Fruit fly (Drosophila melanogaster): ENCODE results near the gene CG1503.
A peak's percentile ranks its signal among the peaks of the same experiment; 100 is the strongest.

The CG1503 gene

dm6 chrX:21116864-21117464 is 10.8 kb upstream of the CG1503 start, which contains the start of the genes unc and CG15445:
Gene unc, minus strand, starts transcription at chrX:21116914.
Gene CG15445, plus strand, starts transcription at chrX:21117159.
- TF ChIP-seq CG33017 (tag; optimal IDR thresholded peaks at IDR 0.05) = no peak
- peak; percentile 73 for TF ChIP-seq Mnt (GFP tag; optimal IDR thresholded peaks at IDR 0.05)
- TF ChIP-seq pad (GFP tag; optimal IDR thresholded peaks at IDR 0.05) = peak; percentile 3
- peak; percentile 21 for TF ChIP-seq CG1620 (GFP tag; optimal IDR thresholded peaks at IDR 0.05)
- peak; percentile 63 for TF ChIP-seq bab1 (GFP tag; optimal IDR thresholded peaks at IDR 0.05)
- peak; percentile 31 for TF ChIP-seq ovo (GFP tag; optimal IDR thresholded peaks at IDR 0.05)
- no peak for TF ChIP-seq CG12768 (GFP tag; optimal IDR thresholded peaks at IDR 0.05)

- TF ChIP-seq CG7045 (GFP tag; optimal IDR thresholded peaks at IDR 0.05) = no peak
- TF ChIP-seq CG5204 (GFP tag; optimal IDR thresholded peaks at IDR 0.05) = no peak
- no peak for TF ChIP-seq CG33017 (tag; optimal IDR thresholded peaks at IDR 0.05)
- TF ChIP-seq Crg-1 (GFP tag; optimal IDR thresholded peaks at IDR 0.05) = no peak
- TF ChIP-seq cic (GFP tag; optimal IDR thresholded peaks at IDR 0.05) = no peak
Observed at dm6 chrX:21102106-21102505, 4.1 kb downstream of the CG1503 start, which contains the start of gene CG15446. Gene CG15446, minus strand, starts transcription at chrX:21102206.

DNA sequence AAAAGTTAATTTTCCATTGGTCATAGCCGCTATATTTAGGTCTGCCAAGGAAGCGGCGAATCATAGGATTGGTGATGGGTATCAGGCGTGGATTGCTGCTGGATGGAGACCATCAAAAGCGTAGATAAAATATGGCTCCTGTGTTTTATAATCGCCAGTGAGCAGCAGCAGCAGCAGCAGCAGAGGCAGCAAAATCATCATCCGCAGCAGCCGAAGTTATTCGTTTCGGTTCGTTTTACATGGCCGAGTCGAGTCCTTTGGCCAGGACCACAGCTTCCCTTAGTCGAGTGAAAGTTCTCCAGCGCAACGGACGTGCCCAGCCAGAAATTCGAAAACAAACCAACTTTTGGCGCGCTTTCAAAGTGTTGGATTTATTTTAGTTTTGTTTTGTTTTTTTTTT is 12.6 kb downstream of the CG1503 start, which contains the start of gene stg1:
Gene stg1 (plus strand): TSS at position 301 of the 400 bp plus-strand sequence.
- no peak for TF ChIP-seq Crg-1 (GFP tag; optimal IDR thresholded peaks at IDR 0.05)
- no peak for TF ChIP-seq CG11617 (GFP tag; optimal IDR thresholded peaks at IDR 0.05)
- no peak for TF ChIP-seq Hr96 (GFP tag; optimal IDR thresholded peaks at IDR 0.05)
- TF ChIP-seq CG5204 (GFP tag; optimal IDR thresholded peaks at IDR 0.05) = no peak
- no peak for TF ChIP-seq CG12768 (GFP tag; optimal IDR thresholded peaks at IDR 0.05)
- no peak for TF ChIP-seq Mnt (GFP tag; optimal IDR thresholded peaks at IDR 0.05)
- no peak for TF ChIP-seq Clk (GFP tag; optimal IDR thresholded peaks at IDR 0.05)
- TF ChIP-seq bab1 (GFP tag; optimal IDR thresholded peaks at IDR 0.05) = no peak
- no peak for TF ChIP-seq pad (GFP tag; optimal IDR thresholded peaks at IDR 0.05)
- no peak for TF ChIP-seq CG7045 (GFP tag; optimal IDR thresholded peaks at IDR 0.05)
- TF ChIP-seq ovo (GFP tag; optimal IDR thresholded peaks at IDR 0.05) = no peak
- no peak for TF ChIP-seq CG14711 (tag; optimal IDR thresholded peaks at IDR 0.05)

DNA sequence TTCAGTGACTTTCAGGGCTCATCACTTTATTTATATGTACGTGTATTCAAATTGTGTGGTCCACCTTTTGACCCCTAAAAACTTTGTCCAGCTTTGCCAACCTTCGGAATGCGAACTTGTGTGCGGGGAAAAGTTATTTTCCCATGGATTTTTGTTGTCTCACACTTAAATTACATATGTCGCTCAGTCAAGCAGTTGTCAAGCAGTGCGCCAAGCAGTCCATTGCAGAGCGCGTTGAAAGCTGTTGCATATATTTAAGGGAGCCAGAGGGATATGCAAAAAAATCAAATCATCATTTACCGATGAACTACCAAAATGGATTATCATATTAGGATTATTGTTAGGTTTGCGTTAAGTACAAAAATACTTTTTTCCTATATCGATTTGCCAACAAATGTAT is 22.9 kb downstream of the CG1503 start:
- TF ChIP-seq kay (GFP tag; ENCODE audit: borderline replicate concordance) (no peak), CG14711 (tag; optimal IDR thresholded peaks at IDR 0.05) (no peak), Crg-1 (GFP tag; optimal IDR thresholded peaks at IDR 0.05) (no peak), toe (GFP tag; optimal IDR thresholded peaks at IDR 0.05) (no peak), ovo (GFP tag; optimal IDR thresholded peaks at IDR 0.05) (no peak), Mnt (GFP tag; optimal IDR thresholded peaks at IDR 0.05) (no peak), cic (GFP tag; optimal IDR thresholded peaks at IDR 0.05) (no peak), Clk (GFP tag; optimal IDR thresholded peaks at IDR 0.05) (no peak), tj (GFP tag; optimal IDR thresholded peaks at IDR 0.05) (no peak), pad (GFP tag; optimal IDR thresholded peaks at IDR 0.05) (no peak), Hr96 (GFP tag; optimal IDR thresholded peaks at IDR 0.05) (no peak), CG33017 (tag; optimal IDR thresholded peaks at IDR 0.05) (no peak), CG12768 (GFP tag; optimal IDR thresholded peaks at IDR 0.05) (no peak), cnc (optimal IDR thresholded peaks at IDR 0.05) (no peak)

- TF ChIP-seq bab1 (GFP tag; optimal IDR thresholded peaks at IDR 0.05) (no peak), CG7045 (GFP tag; optimal IDR thresholded peaks at IDR 0.05) (no peak), CG1620 (GFP tag; optimal IDR thresholded peaks at IDR 0.05) (no peak)
Observed at dm6 chrX:21080335-21080734, 25.8 kb downstream of the CG1503 start.

DNA sequence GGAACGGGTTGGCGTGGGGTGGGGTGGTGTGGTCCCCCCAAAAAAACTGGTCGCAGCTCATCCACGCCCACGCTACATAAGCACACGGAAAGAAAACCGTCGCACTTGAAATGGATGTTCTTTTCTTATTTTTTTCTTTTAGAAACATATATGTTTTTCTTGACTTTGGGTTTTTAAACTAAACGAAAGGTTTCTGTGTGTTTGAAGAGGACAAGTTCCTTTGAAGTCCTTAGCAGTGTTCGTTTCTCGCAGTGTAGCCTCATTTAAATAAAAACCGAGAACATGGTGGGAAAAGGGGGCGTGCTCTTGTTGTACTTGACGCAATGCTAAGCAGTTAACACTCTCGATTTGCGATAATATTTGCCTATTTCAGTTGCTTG is 31.9 kb downstream of the CG1503 start:
- TF ChIP-seq CG14711 (tag; optimal IDR thresholded peaks at IDR 0.05) (peak; percentile 14), toe (GFP tag; optimal IDR thresholded peaks at IDR 0.05) (no peak), bab1 (GFP tag; optimal IDR thresholded peaks at IDR 0.05) (peak; percentile 57), CG1620 (GFP tag; optimal IDR thresholded peaks at IDR 0.05) (peak; percentile 31), tj (GFP tag; optimal IDR thresholded peaks at IDR 0.05) (no peak), cnc (optimal IDR thresholded peaks at IDR 0.05) (no peak), CG11617 (GFP tag; optimal IDR thresholded peaks at IDR 0.05) (no peak), CG5204 (GFP tag; optimal IDR thresholded peaks at IDR 0.05) (no peak), CG12768 (GFP tag; optimal IDR thresholded peaks at IDR 0.05) (no peak)

dm6 chrX:21073641-21074328 is 32.4 kb downstream of the CG1503 start:
- TF ChIP-seq cic (GFP tag; optimal IDR thresholded peaks at IDR 0.05) = no peak
- no peak for TF ChIP-seq CG7101 (tag; optimal IDR thresholded peaks at IDR 0.05)
- TF ChIP-seq CG11617 (GFP tag; optimal IDR thresholded peaks at IDR 0.05) = no peak
- TF ChIP-seq tj (GFP tag; optimal IDR thresholded peaks at IDR 0.05) = peak; percentile 98
- TF ChIP-seq CG7045 (GFP tag; optimal IDR thresholded peaks at IDR 0.05) = no peak
